Worm (Caenorhabditis elegans) whole organism, L4 larva: ENCODE measurements around the gene fbxc-30.

Source experiments
- T20F7.1 ChIP-seq: fragments of 200-800 bp; sonication (Bioruptor generic); optimal IDR thresholded peaks from 2 replicates; lab custom pipeline; 2018; ENCODE audit warnings: mild to moderate bottlenecking, missing genetic modification characterization, missing compliant biosample characterization
- fos-1 ChIP-seq: fragments of 150-350 bp; optimal IDR thresholded peaks from 2 replicates; lab custom pipeline; 2014; ENCODE audit warnings: missing biosample characterization, missing genetic modification characterization
- lin-15B ChIP-seq: fragments of 150-350 bp; sonication (generic microtip); optimal IDR thresholded peaks from 3 replicates; lab custom pipeline; 2014; ENCODE audit warnings: missing biosample characterization, missing genetic modification characterization
- lir-3 ChIP-seq: sonication (generic microtip); optimal IDR thresholded peaks from 2 replicates; lab custom pipeline; 2016; ENCODE audit warnings: mild to moderate bottlenecking, missing genetic modification characterization, missing compliant biosample characterization
- madf-5 ChIP-seq, 2 experiments: fragments of 200-800 bp; sonication (Bioruptor generic); IDR thresholded peaks; 2 replicates each; pipeline ENCODE4 v1.3.6; 2022; ENCODE audit warnings: missing compliant biosample characterization in 2 of 2, missing genetic modification characterization in 2 of 2
- mes-2 ChIP-seq: sonication (generic microtip); optimal IDR thresholded peaks from 2 replicates; lab custom pipeline; 2016; ENCODE audit warnings: missing genotype, mild to moderate bottlenecking, missing genetic modification characterization, missing compliant biosample characterization; ENCODE audit not compliant: poor library complexity, severe bottlenecking
- nhr-41 ChIP-seq: fragments of 200-800 bp; sonication (Bioruptor generic); IDR thresholded peaks from 2 replicates; pipeline ENCODE4 v1.3.6; 2022; ENCODE audit warnings: missing genetic modification reagents, missing genetic modification characterization, missing compliant biosample characterization
- nhr-42 ChIP-seq: fragments of 200-800 bp; sonication (Bioruptor generic); IDR thresholded peaks from 2 replicates; pipeline ENCODE4 v1.3.6; 2022; ENCODE audit warnings: missing genetic modification characterization, missing compliant biosample characterization
- tra-1 ChIP-seq: fragments of 200-800 bp; sonication (Bioruptor generic); IDR thresholded peaks from 2 replicates; pipeline ENCODE4 v1.3.6; 2022; ENCODE audit warnings: missing genetic modification reagents, missing genetic modification characterization, missing compliant biosample characterization
- unc-39 ChIP-seq: sonication (generic microtip); optimal IDR thresholded peaks from 2 replicates; lab custom pipeline; 2017; ENCODE audit warnings: missing biosample characterization, missing genetic modification characterization
- unc-62 ChIP-seq, 3 experiments: fragments of 150-350 bp in 1 of 3; sonication (generic microtip); optimal IDR thresholded peaks in 2 of 3; peaks in 1 of 3; 1 replicate in 1 of 3; 2 replicates in 2 of 3; lab custom pipeline; 2014 to 2017; ENCODE audit warnings: missing biosample characterization in 3 of 3, missing genetic modification characterization in 3 of 3, missing genetic modification reagents in 3 of 3, missing genotype in 1 of 3
- ztf-11 ChIP-seq: fragments of 150-350 bp; optimal IDR thresholded peaks from 2 replicates; lab custom pipeline; 2014; ENCODE audit warnings: missing biosample characterization, missing genetic modification characterization

DNA sequence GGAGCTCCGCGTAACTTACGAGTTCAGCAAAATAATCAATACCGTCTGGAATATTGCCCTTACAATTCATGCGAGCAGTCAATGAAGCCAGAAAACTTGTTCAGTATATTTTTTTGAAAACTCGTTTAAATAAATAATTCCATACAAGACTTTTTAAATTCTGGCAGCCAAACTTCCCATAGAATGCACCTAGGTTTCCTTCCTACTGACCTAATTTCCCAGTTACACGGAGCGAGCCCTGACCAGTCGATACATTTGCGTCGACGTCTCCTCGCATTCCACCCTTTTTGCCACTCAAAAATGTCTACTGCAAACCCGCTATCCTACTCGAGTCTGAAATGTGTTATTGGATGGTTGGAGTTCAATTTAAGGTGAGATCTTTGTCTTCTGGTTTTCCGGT, at the start of gene fbxc-30:
- TF ChIP-seq nhr-42: no peak
- no peak for TF ChIP-seq mes-2
- TF ChIP-seq unc-39 (tag; lab: Kevin White, UChicago): no peak
- TF ChIP-seq tra-1: no peak
- no peak for TF ChIP-seq T20F7.1
- TF ChIP-seq ztf-11 (tag; lab: Kevin White, UChicago): no peak
- no peak for TF ChIP-seq unc-62 (GFP tag; optimal IDR thresholded peaks at IDR 0.05 in 1 of 2; lab: Kevin White, UChicago)
- no peak for TF ChIP-seq unc-62 (tag; optimal IDR thresholded peaks at IDR 0.05; lab: Kevin White, UChicago)
- no peak for TF ChIP-seq lir-3 (tag; lab: Kevin White, UChicago)
- no peak for TF ChIP-seq fos-1 (tag; lab: Kevin White, UChicago)
- no peak for TF ChIP-seq nhr-41
- TF ChIP-seq madf-5 (GFP tag; IDR thresholded peaks at IDR 0.05; lab: Robert Waterston, UW): no peak
- TF ChIP-seq lin-15B (tag; lab: Kevin White, UChicago): no peak
